Worm (Caenorhabditis elegans): ENCODE results near the gene ZK666.4.

DNA sequence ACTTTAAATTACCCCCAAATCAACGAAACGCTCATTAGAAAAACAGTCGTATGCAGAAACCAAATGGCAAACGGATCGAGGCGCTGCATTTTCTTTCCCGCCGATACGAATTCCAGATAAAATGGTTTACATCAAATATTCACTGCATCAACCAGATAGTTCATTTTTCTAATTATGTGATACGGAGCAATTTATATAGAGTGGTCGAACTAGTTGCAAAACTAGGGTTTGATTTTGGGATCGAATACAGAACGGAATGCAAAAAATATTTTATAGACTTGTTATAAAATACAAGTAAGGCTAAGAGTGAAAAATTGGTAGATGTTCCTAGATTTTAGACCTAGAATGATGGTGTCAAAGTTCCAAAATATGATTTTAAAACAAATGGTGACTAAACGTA is 42.8 kb downstream of the ZK666.4 start:
- no peak for TF ChIP-seq lin-15B (tag; optimal IDR thresholded peaks at IDR 0.05)
- no peak for TF ChIP-seq F37D6.2 (tag; optimal IDR thresholded peaks at IDR 0.05)
- TF ChIP-seq fkh-10 (GFP tag; optimal IDR thresholded peaks at IDR 0.05), result no peak
- TF ChIP-seq ama-1 (optimal IDR thresholded peaks at IDR 0.05), result no peak
- no peak for TF ChIP-seq unc-62 (GFP tag; optimal IDR thresholded peaks at IDR 0.05 in 1 of 2)
- TF ChIP-seq unc-62 (tag; optimal IDR thresholded peaks at IDR 0.05), result no peak
- TF ChIP-seq nhr-6 (tag; optimal IDR thresholded peaks at IDR 0.05), result no peak
- TF ChIP-seq mep-1 (tag; optimal IDR thresholded peaks at IDR 0.05), result no peak
- no peak for TF ChIP-seq skn-1 (tag; optimal IDR thresholded peaks at IDR 0.05)
- no peak for TF ChIP-seq dve-1 (tag; optimal IDR thresholded peaks at IDR 0.05; ENCODE audit: insufficient read depth)
- no peak for TF ChIP-seq fos-1 (tag; optimal IDR thresholded peaks at IDR 0.05)
- no peak for TF ChIP-seq pha-4 (GFP tag; IDR thresholded peaks at IDR 0.05)
- TF ChIP-seq pha-4 (tag; optimal IDR thresholded peaks at IDR 0.05), result no peak
- TF ChIP-seq nhr-41 (GFP tag; IDR thresholded peaks at IDR 0.05), result no peak
- no peak for TF ChIP-seq snpc-4 (tag; optimal IDR thresholded peaks at IDR 0.05)
